Worm (Caenorhabditis elegans): ENCODE data around the gene memi-2.

Gene memi-2

DNA sequence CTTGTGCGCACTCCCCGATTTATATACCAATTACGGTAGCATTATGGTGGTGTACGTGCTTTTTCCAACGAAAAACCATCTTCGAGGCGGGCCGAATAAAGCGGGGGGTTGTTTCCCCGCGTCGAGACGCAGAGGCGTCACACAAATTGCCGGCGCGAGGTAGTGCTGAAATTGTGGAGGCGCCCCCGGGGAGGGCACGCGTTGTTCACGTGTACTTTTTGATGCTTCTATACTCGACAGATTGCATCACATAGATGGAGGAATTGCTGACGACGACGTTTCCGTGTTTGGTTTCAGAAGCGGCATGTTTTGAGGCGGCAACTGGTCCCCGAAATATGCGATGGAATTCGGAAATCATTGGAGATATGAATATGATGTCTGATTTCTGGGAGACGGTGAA is 5.1 kb downstream of the memi-2 start (continued):
- TF ChIP-seq mab-9 (GFP tag; IDR thresholded peaks at IDR 0.05) (peak; percentile 71), nhr-90 (tag; optimal IDR thresholded peaks at IDR 0.05; ENCODE audit: poor library complexity) (peak; percentile 88), fkh-4 (tag; optimal IDR thresholded peaks at IDR 0.05; ENCODE audit: borderline replicate concordance) (no peak), unc-62 (GFP tag; optimal IDR thresholded peaks at IDR 0.05) (no peak), efl-1 (optimal IDR thresholded peaks at IDR 0.05) (peak; percentile 66 to 81), efl-1 (GFP tag; optimal IDR thresholded peaks at IDR 0.05 in 1 of 2) (peak; percentile 40 to 96), ztf-11 (tag; optimal IDR thresholded peaks at IDR 0.05) (peak in 1 of 2 experiments; percentile 53), ama-1 (optimal IDR thresholded peaks at IDR 0.05) (no peak), irx-1 (tag; optimal IDR thresholded peaks at IDR 0.05) (peak; percentile 68), ceh-82 (tag; optimal IDR thresholded peaks at IDR 0.05) (peak; percentile 79 to 96 (median 84)), jun-1 (tag; optimal IDR thresholded peaks at IDR 0.05) (peak; percentile 77), fkh-8 (tag; optimal IDR thresholded peaks at IDR 0.05) (peak; percentile 96), dpl-1 (GFP tag; optimal IDR thresholded peaks at IDR 0.05) (peak; percentile 44 to 53 (median 51)), egl-27 (tag; optimal IDR thresholded peaks at IDR 0.05) (peak; percentile 69 to 88), C34B4.2 (tag; optimal IDR thresholded peaks at IDR 0.05) (no peak), pqm-1 (tag; optimal IDR thresholded peaks at IDR 0.05) (peak; percentile 58), pax-3 (tag; optimal IDR thresholded peaks at IDR 0.05) (peak; percentile 78), nhr-12 (tag; optimal IDR thresholded peaks at IDR 0.05) (no peak), nhr-28 (tag; optimal IDR thresholded peaks at IDR 0.05) (no peak), lir-3 (tag; optimal IDR thresholded peaks at IDR 0.05; ENCODE audit: poor library complexity) (peak; percentile 62), pag-3 (tag; optimal IDR thresholded peaks at IDR 0.05; ENCODE audit: borderline replicate concordance, insufficient read depth) (no peak), lin-13 (GFP tag; optimal IDR thresholded peaks at IDR 0.05) (peak; percentile 84), nhr-47 (tag; optimal IDR thresholded peaks at IDR 0.05) (peak; percentile 90), C16A3.4 (tag; optimal IDR thresholded peaks at IDR 0.05) (peak; percentile 75), lin-15B (tag; optimal IDR thresholded peaks at IDR 0.05) (peak; percentile 2), nhr-77 (tag; optimal IDR thresholded peaks at IDR 0.05) (peak; percentile 70), snpc-4 (tag; optimal IDR thresholded peaks at IDR 0.05) (peak; percentile 24), mef-2 (tag; optimal IDR thresholded peaks at IDR 0.05) (peak; percentile 79), sup-37 (GFP tag; optimal IDR thresholded peaks at IDR 0.05) (no peak), hlh-17 (GFP tag; optimal IDR thresholded peaks at IDR 0.05; ENCODE audit: borderline replicate concordance) (no peak), aha-1 (tag; optimal IDR thresholded peaks at IDR 0.05) (peak; percentile 93), alr-1 (tag; optimal IDR thresholded peaks at IDR 0.05; ENCODE audit: borderline replicate concordance) (no peak), nhr-11 (tag; optimal IDR thresholded peaks at IDR 0.05) (peak; percentile 36), fos-1 (tag; optimal IDR thresholded peaks at IDR 0.05) (peak; percentile 26), nhr-237 (tag; optimal IDR thresholded peaks at IDR 0.05) (peak; percentile 64), fkh-10 (GFP tag; optimal IDR thresholded peaks at IDR 0.05) (peak; percentile 93), grh-1 (GFP tag; IDR thresholded peaks at IDR 0.05) (peak; percentile 76), egl-13 (tag; optimal IDR thresholded peaks at IDR 0.05) (peak; percentile 79), lin-39 (tag; optimal IDR thresholded peaks at IDR 0.05) (no peak)

- TF ChIP-seq sptf-1 (tag; optimal IDR thresholded peaks at IDR 0.05), result no peak
- TF ChIP-seq blmp-1 (tag; optimal IDR thresholded peaks at IDR 0.05), result peak; percentile 47
- TF ChIP-seq aha-1 (tag; optimal IDR thresholded peaks at IDR 0.05), result no peak
- TF ChIP-seq grh-1 (GFP tag; IDR thresholded peaks at IDR 0.05), result peak; percentile 15; the same call in 1 of the 2 replicates
- no peak for TF ChIP-seq nhr-28 (tag; optimal IDR thresholded peaks at IDR 0.05)
Measured at ce11 chrIV:13394686-13395085, 5.6 kb downstream of the memi-2 start.

Measured in whole organism, L1 larva.